Fruit fly (Drosophila melanogaster) Kc167 (cell line): Measurements from ENCODE around the gene Polr1C.

Source experiments
- h ChIP-seq: fragments of >200 bp; optimal IDR thresholded peaks from 3 replicates; lab custom pipeline; 2018; ENCODE audit warnings: missing external identifiers
- insv ChIP-seq: fragments of >200 bp; optimal IDR thresholded peaks from 3 replicates; lab custom pipeline; 2018; ENCODE audit warnings: missing external identifiers
- psq ChIP-seq: fragments of >200 bp; optimal IDR thresholded peaks from 2 replicates; lab custom pipeline; 2017; ENCODE audit warnings: missing external identifiers

- no peak for TF ChIP-seq h (lab: Kevin White, UChicago)
- TF ChIP-seq insv (lab: Kevin White, UChicago): no peak
- no peak for TF ChIP-seq psq (lab: Kevin White, UChicago)
These were observed 10.7 kb upstream of the Polr1C start, which contains the start of gene CG34124 for dm6 chr2L:4958111-4958510.
